Worm (Caenorhabditis elegans) whole organism, L3 larva: ENCODE measurements around the gene egl-13.

Experiments
- elt-3 ChIP-seq, 3 experiments: fragments of 150-350 bp in 1 of 3; sonication (generic microtip) in 2 of 3; optimal IDR thresholded peaks; 2 replicates in 2 of 3; 4 replicates in 1 of 3; lab custom pipeline; 2014 to 2017; ENCODE audit warnings: missing biosample characterization in 3 of 3, missing genetic modification characterization in 3 of 3
- nhr-28 ChIP-seq: fragments of 150-350 bp; optimal IDR thresholded peaks from 2 replicates; lab custom pipeline; 2014; ENCODE audit warnings: missing biosample characterization, missing genetic modification characterization
- ztf-4 ChIP-seq: fragments of 150-350 bp; optimal IDR thresholded peaks from 2 replicates; lab custom pipeline; 2014; ENCODE audit warnings: missing biosample characterization, missing genetic modification characterization

DNA sequence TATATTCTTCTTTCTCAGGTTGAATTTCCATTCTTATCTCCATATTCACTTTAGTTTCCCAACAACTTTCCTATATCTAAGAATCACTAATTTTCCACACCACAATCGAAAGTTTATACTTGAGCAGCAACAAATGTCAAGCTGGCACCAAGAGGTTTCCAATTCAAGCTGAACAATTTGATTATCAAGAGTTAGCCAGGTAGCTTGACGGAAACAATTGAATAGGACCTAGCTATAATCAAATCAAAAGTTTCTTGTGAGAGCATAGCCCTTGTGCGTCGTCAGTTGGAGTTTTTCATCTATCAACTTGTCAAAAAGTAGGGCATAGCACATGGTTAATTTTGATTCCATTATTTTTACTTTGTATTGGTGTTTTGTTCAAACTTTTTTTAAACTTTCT, 8.0 kb upstream of the egl-13 start:
- TF ChIP-seq ztf-4 (no peak), elt-3 (tag; optimal IDR thresholded peaks at IDR 0.05; lab: Kevin White, UChicago) (no peak), nhr-28 (tag; lab: Kevin White, UChicago) (no peak)
